Worm (Caenorhabditis elegans) whole organism, L4 larva: ENCODE data around the gene F32H5.3.

ENCODE experiments used
- R02D3.7 ChIP-seq: fragments of 150-350 bp; sonication (generic microtip); optimal IDR thresholded peaks from 3 replicates; lab custom pipeline; 2014; ENCODE audit warnings: missing biosample characterization, missing genetic modification characterization
- T20F7.1 ChIP-seq: fragments of 200-800 bp; sonication (Bioruptor generic); optimal IDR thresholded peaks from 2 replicates; lab custom pipeline; 2018; ENCODE audit warnings: mild to moderate bottlenecking, missing genetic modification characterization, missing compliant biosample characterization
- T26A8.4 ChIP-seq: fragments of 200-800 bp; sonication (Bioruptor generic); IDR thresholded peaks from 2 replicates; pipeline ENCODE4 v1.3.6; 2022; ENCODE audit warnings: missing genetic modification characterization, missing compliant biosample characterization
- Y105C5A.15 ChIP-seq: fragments of 200-800 bp; sonication (Bioruptor generic); IDR thresholded peaks from 2 replicates; pipeline ENCODE4 v1.3.6; 2022; ENCODE audit warnings: missing genetic modification characterization, missing compliant biosample characterization
- arid-1 ChIP-seq: fragments of 200-800 bp; sonication (Bioruptor generic); conservative IDR thresholded peaks from 2 replicates; pipeline ENCODE4 v1.3.6; 2022; ENCODE audit warnings: missing genetic modification reagents, missing genetic modification characterization, missing compliant biosample characterization
- ceh-28 ChIP-seq: fragments of 150-350 bp; optimal IDR thresholded peaks from 2 replicates; lab custom pipeline; 2014; ENCODE audit warnings: missing biosample characterization, missing genetic modification reagents, missing genetic modification characterization
- daf-12 ChIP-seq: fragments of 150-350 bp; optimal IDR thresholded peaks from 2 replicates; lab custom pipeline; 2014; ENCODE audit warnings: missing biosample characterization, missing genetic modification reagents, missing genetic modification characterization
- daf-16 ChIP-seq, 3 experiments: sonication (generic microtip); optimal IDR thresholded peaks; 2 replicates each; lab custom pipeline; 2016 to 2017; ENCODE audit warnings: missing genetic modification characterization in 3 of 3, missing genetic modification reagents in 3 of 3, mild to moderate bottlenecking in 2 of 3, missing compliant biosample characterization in 2 of 3, missing biosample characterization in 1 of 3, moderate library complexity in 1 of 3
- dmd-6 ChIP-seq: fragments of 200-800 bp; sonication (Bioruptor generic); IDR thresholded peaks from 2 replicates; pipeline ENCODE4 v1.3.6; 2022; ENCODE audit warnings: missing genetic modification reagents, missing genetic modification characterization, missing compliant biosample characterization
- dve-1 ChIP-seq: sonication (generic microtip); optimal IDR thresholded peaks from 2 replicates; lab custom pipeline; 2017; ENCODE audit warnings: antibody characterized with exemption, mild to moderate bottlenecking, missing genetic modification characterization, missing compliant biosample characterization; ENCODE audit not compliant: insufficient read depth
- fkh-10 ChIP-seq: fragments of 150-350 bp; optimal IDR thresholded peaks from 2 replicates; lab custom pipeline; 2014; ENCODE audit warnings: missing biosample characterization, missing genetic modification reagents, missing genetic modification characterization
- hif-1 ChIP-seq, 2 experiments: sonication (generic microtip); optimal IDR thresholded peaks; 2 replicates each; lab custom pipeline; 2016 to 2017; ENCODE audit warnings: missing compliant biosample characterization in 2 of 2, missing genetic modification characterization in 2 of 2, missing genetic modification reagents in 2 of 2, missing genotype in 2 of 2, mild to moderate bottlenecking in 1 of 2
- hlh-30 ChIP-seq: sonication (generic microtip); optimal IDR thresholded peaks from 2 replicates; lab custom pipeline; 2017; ENCODE audit warnings: antibody characterized with exemption, mild to moderate bottlenecking, missing genetic modification characterization, missing compliant biosample characterization; ENCODE audit not compliant: insufficient read depth
- hmg-1.1 ChIP-seq: fragments of 200-800 bp; sonication (Bioruptor generic); IDR thresholded peaks from 2 replicates; pipeline ENCODE4 v1.3.6; 2022; ENCODE audit warnings: missing genetic modification reagents, missing genetic modification characterization, missing compliant biosample characterization
- lin-1 ChIP-seq: fragments of 200-800 bp; sonication (Bioruptor generic); IDR thresholded peaks from 2 replicates; pipeline ENCODE4 v1.3.6; 2022; ENCODE audit warnings: missing genetic modification reagents, missing genetic modification characterization, missing compliant biosample characterization
- lin-13 ChIP-seq: fragments of 150-350 bp; optimal IDR thresholded peaks from 2 replicates; lab custom pipeline; 2014; ENCODE audit warnings: missing biosample characterization, missing genetic modification reagents, missing genetic modification characterization
- lin-38 ChIP-seq: fragments of 200-800 bp; sonication (Bioruptor generic); IDR thresholded peaks from 2 replicates; pipeline ENCODE4 v1.3.6; 2022; ENCODE audit warnings: missing genetic modification reagents, missing genetic modification characterization, missing compliant biosample characterization
- mdl-1 ChIP-seq, 2 experiments: fragments of 150-350 bp in 1 of 2; sonication (generic microtip) in 1 of 2; optimal IDR thresholded peaks; 2 replicates each; lab custom pipeline; 2014 to 2017; ENCODE audit warnings: missing biosample characterization in 2 of 2, missing genetic modification characterization in 2 of 2
- mdt-29 ChIP-seq: fragments of 200-800 bp; sonication (Bioruptor generic); IDR thresholded peaks from 2 replicates; pipeline ENCODE4 v1.3.6; 2022; ENCODE audit warnings: missing genetic modification reagents, missing genetic modification characterization, missing compliant biosample characterization
- mxl-3 ChIP-seq: fragments of 200-800 bp; sonication (Bioruptor generic); optimal IDR thresholded peaks from 2 replicates; lab custom pipeline; 2018; ENCODE audit warnings: mild to moderate bottlenecking, missing genetic modification characterization, missing compliant biosample characterization
- nhr-237 ChIP-seq: sonication (generic microtip); optimal IDR thresholded peaks from 2 replicates; lab custom pipeline; 2017; ENCODE audit warnings: missing biosample characterization, missing genetic modification characterization
- nhr-28 ChIP-seq: fragments of 150-350 bp; optimal IDR thresholded peaks from 2 replicates; lab custom pipeline; 2014; ENCODE audit warnings: missing biosample characterization, missing genetic modification characterization
- nhr-6 ChIP-seq: fragments of 150-350 bp; optimal IDR thresholded peaks from 2 replicates; lab custom pipeline; 2014; ENCODE audit warnings: missing biosample characterization, missing genetic modification characterization
- nhr-77 ChIP-seq: fragments of 150-350 bp; optimal IDR thresholded peaks from 2 replicates; lab custom pipeline; 2014; ENCODE audit warnings: missing biosample characterization, missing genetic modification characterization
- sdz-12 ChIP-seq: fragments of 200-800 bp; sonication (Bioruptor generic); optimal IDR thresholded peaks from 2 replicates; lab custom pipeline; 2018; ENCODE audit warnings: mild to moderate bottlenecking, missing genetic modification characterization, missing compliant biosample characterization
- set-16 ChIP-seq: fragments of 200-800 bp; sonication (Bioruptor generic); IDR thresholded peaks from 2 replicates; pipeline ENCODE4 v1.3.6; 2022; ENCODE audit warnings: missing genetic modification reagents, missing genetic modification characterization, missing compliant biosample characterization
- unc-39 ChIP-seq: sonication (generic microtip); optimal IDR thresholded peaks from 2 replicates; lab custom pipeline; 2017; ENCODE audit warnings: missing biosample characterization, missing genetic modification characterization
- unc-62 ChIP-seq, 3 experiments: fragments of 150-350 bp in 1 of 3; sonication (generic microtip); optimal IDR thresholded peaks in 2 of 3; peaks in 1 of 3; 1 replicate in 1 of 3; 2 replicates in 2 of 3; lab custom pipeline; 2014 to 2017; ENCODE audit warnings: missing biosample characterization in 3 of 3, missing genetic modification characterization in 3 of 3, missing genetic modification reagents in 3 of 3, missing genotype in 1 of 3
- zfp-3 ChIP-seq: fragments of 200-800 bp; sonication (Bioruptor generic); conservative IDR thresholded peaks from 2 replicates; pipeline ENCODE4 v1.3.6; 2022; ENCODE audit warnings: missing genetic modification reagents, missing genetic modification characterization, missing compliant biosample characterization
- ztf-7 ChIP-seq: fragments of 150-350 bp; optimal IDR thresholded peaks from 2 replicates; lab custom pipeline; 2014; ENCODE audit warnings: missing biosample characterization, missing genetic modification characterization

F32H5.3 gene

DNA sequence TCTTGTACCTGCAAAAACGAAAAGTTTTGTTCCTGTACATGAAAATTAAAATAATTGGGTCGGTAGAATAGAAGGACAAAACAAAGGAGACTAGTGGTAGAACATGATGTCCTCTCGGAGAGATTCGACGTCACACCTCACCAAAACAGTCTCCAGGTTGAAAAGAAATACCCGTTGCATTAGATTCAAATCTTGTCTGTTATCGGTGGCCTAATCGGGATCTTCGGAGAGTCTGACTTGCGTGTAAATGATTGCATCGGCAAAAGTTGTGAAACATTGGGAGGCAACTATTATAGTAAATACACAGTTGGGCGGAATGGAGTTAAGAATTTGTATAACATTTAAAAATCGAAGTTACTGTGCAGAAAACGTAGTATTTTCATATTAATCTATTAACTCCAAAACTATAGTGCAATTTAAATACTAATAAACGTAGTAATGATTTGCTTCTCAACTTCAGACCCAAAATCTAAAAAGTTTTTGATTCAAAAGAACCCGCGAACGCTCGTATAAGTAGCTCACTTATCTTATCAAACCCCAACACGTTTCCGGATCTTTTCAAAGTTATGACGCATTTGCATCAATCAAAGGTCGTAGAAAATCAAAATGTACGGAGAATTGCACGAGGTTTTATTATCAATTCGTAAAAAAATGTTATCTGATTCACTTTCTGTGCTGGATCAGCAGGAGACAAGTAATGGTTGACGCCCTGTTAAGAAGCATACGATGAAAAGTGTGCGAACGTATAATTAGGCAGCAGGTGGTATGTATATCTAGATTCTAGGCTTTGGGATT is 25.6 kb upstream of the F32H5.3 start, which contains the start of gene nhr-168:
nhr-168 (minus strand) TSS at position 486 of the 795 bp plus-strand sequence.
- no peak for TF ChIP-seq sdz-12
- TF ChIP-seq nhr-28 (tag; lab: Kevin White, UChicago): peak; percentile 55
- peak; percentile 20 for TF ChIP-seq mxl-3
- peak in 1 of 2 experiments; percentile 50 for TF ChIP-seq mdl-1 (tag; optimal IDR thresholded peaks at IDR 0.05; lab: Kevin White, UChicago)
- TF ChIP-seq nhr-77 (tag; lab: Kevin White, UChicago): peak; percentile 58
- TF ChIP-seq dmd-6 (GFP tag; lab: Robert Waterston, UW): peak; percentile 88
- no peak for TF ChIP-seq set-16 (GFP tag; lab: Robert Waterston, UW)
- TF ChIP-seq lin-38 (GFP tag; lab: Robert Waterston, UW): no peak
- no peak for TF ChIP-seq daf-12
- peak in 1 of 2 experiments; percentile 30 for TF ChIP-seq unc-62 (GFP tag; optimal IDR thresholded peaks at IDR 0.05 in 1 of 2; lab: Kevin White, UChicago)
- TF ChIP-seq unc-62 (tag; optimal IDR thresholded peaks at IDR 0.05; lab: Kevin White, UChicago): no peak
- TF ChIP-seq mdt-29 (GFP tag; lab: Robert Waterston, UW): no peak
- TF ChIP-seq Y105C5A.15: no peak
- TF ChIP-seq hmg-1.1: no peak
- no peak for TF ChIP-seq ztf-7 (tag; lab: Kevin White, UChicago)
- TF ChIP-seq dve-1 (tag; lab: Kevin White, UChicago): peak; percentile 49
- 0 out of 2 replicates have a peak, but pooled peaks have one; percentile 25 for TF ChIP-seq lin-1
- no peak for TF ChIP-seq T20F7.1 (GFP tag; lab: Kevin White, UChicago)
- TF ChIP-seq nhr-237 (tag; lab: Kevin White, UChicago): no peak
- TF ChIP-seq lin-13: no peak
- TF ChIP-seq fkh-10: no peak
- TF ChIP-seq daf-16 (GFP tag; optimal IDR thresholded peaks at IDR 0.05; lab: Kevin White, UChicago): no peak
- peak; percentile 32 for TF ChIP-seq daf-16 (tag; optimal IDR thresholded peaks at IDR 0.05; lab: Kevin White, UChicago)
- peak; percentile 6 for TF ChIP-seq hlh-30 (tag; lab: Kevin White, UChicago)
- TF ChIP-seq ceh-28: no peak
- no peak for TF ChIP-seq R02D3.7 (tag; lab: Kevin White, UChicago)
- TF ChIP-seq unc-39: no peak

DNA sequence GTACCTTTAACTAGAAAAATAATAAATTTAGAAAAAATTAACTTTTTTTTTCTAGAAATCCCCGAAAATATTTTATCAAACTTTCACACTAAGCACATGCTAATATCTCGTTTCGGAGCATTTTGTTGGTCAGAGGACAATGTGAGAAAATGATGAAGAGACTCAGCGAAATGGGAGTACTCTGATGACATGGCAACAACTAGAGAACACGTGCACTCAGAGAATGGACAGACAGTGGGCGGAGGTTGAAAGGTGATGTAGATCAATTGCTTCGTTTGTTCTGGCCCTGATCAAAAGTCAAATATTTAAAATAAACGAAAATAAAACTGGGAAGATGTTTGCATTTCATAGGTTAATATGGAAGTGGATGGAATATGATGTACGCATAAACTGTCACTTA is 24.7 kb upstream of the F32H5.3 start:
- no peak for TF ChIP-seq fkh-10
- TF ChIP-seq T26A8.4: no peak
- TF ChIP-seq arid-1 (GFP tag; lab: Robert Waterston, UW): no peak
- TF ChIP-seq hlh-30 (tag; lab: Kevin White, UChicago): peak; percentile 60

DNA sequence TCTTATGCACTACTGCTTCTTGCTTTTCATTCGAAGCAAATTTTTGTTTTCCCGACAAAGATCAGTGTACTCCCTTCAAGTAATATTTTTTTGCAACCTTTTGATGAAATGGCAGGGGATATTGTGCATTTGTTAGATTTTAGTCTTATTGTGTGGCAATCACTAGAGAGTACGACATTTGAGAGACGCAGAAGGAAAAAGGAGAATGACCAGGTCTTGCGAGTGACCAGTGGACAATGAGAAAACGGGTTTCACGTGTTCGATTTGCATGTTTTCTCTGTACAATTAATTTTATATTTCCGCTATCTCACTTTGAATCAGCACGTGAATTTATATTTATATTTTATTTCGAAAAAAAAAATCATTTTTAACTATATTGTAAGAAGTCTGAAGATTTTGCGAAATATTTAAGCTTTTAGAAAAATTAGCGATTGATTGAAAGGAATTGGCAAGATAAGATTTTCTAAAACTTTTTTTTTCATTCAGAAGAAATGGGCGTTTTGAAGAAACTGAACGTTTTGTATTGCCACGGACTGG is 23.2 kb upstream of the F32H5.3 start, which contains the start of gene C50B6.9:
C50B6.9 (plus strand) TSS at position 487 of the 537 bp plus-strand sequence.
- TF ChIP-seq hif-1 (tag; optimal IDR thresholded peaks at IDR 0.05; lab: Kevin White, UChicago) (no peak), nhr-6 (tag; lab: Kevin White, UChicago) (peak; percentile 14), hlh-30 (tag; lab: Kevin White, UChicago) (peak; percentile 80), mdl-1 (tag; optimal IDR thresholded peaks at IDR 0.05; lab: Kevin White, UChicago) (peak in 1 of 2 experiments; percentile 52), unc-62 (GFP tag; optimal IDR thresholded peaks at IDR 0.05 in 1 of 2; lab: Kevin White, UChicago) (peak in 1 of 2 experiments; percentile 28), unc-62 (tag; optimal IDR thresholded peaks at IDR 0.05; lab: Kevin White, UChicago) (no peak)

DNA sequence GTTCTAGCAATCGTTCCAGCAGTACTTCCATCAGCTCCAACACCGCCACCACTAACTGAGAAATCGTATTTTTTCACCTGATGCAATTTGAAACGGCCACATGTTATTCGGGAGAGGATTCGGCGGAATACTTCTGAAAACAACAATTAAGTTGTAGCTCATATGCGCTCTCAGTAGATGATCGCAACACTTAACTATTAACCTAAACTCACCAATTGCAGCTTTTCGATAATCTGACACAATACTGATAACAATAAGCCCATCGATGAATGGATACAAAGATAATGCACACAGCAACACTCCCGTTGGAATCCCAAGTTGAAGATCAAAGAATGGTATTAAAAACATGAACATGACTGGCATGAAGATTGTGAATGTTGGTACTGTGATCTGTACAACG is 21.1 kb upstream of the F32H5.3 start:
- TF ChIP-seq zfp-3 (no peak), unc-62 (GFP tag; optimal IDR thresholded peaks at IDR 0.05 in 1 of 2; lab: Kevin White, UChicago) (peak in 1 of 2 experiments; percentile 96), unc-62 (tag; optimal IDR thresholded peaks at IDR 0.05; lab: Kevin White, UChicago) (no peak), dmd-6 (GFP tag; lab: Robert Waterston, UW) (no peak)
